Fruit fly (Drosophila melanogaster): Measurements from ENCODE around the gene Dab.

The Dab gene

dm6 chr3L:16749726-16750125 lies 37.8 kb downstream of the Dab start (continued):
- TF ChIP-seq CG12744 (GFP tag; optimal IDR thresholded peaks at IDR 0.05) (no peak), CG12219 (GFP tag; optimal IDR thresholded peaks at IDR 0.05) (no peak), Drgx (GFP tag; IDR thresholded peaks at IDR 0.05) (peak; percentile 59), corto (GFP tag; optimal IDR thresholded peaks at IDR 0.05) (no peak), gro (GFP tag; optimal IDR thresholded peaks at IDR 0.05) (no peak), CTCF (GFP tag; optimal IDR thresholded peaks at IDR 0.05) (no peak), hbn (GFP tag; IDR thresholded peaks at IDR 0.05; ENCODE audit: partially characterized antibody) (no peak), CG7357 (GFP tag; IDR thresholded peaks at IDR 0.05) (no peak), sd (tag; optimal IDR thresholded peaks at IDR 0.05) (no peak), Abd-B (GFP tag; optimal IDR thresholded peaks at IDR 0.05) (no peak), Vsx1 (GFP tag; optimal IDR thresholded peaks at IDR 0.05) (no peak), CG12391 (tag; optimal IDR thresholded peaks at IDR 0.05) (peak; percentile 20), PHDP (tag; optimal IDR thresholded peaks at IDR 0.05) (no peak), CG10366 (GFP tag; IDR thresholded peaks at IDR 0.05) (no peak), Spps (tag; optimal IDR thresholded peaks at IDR 0.05) (peak; percentile 79), CG2875 (GFP tag; optimal IDR thresholded peaks at IDR 0.05) (peak; percentile 13), D19A (tag; optimal IDR thresholded peaks at IDR 0.05) (peak; percentile 59), twi (tag; optimal IDR thresholded peaks at IDR 0.05) (no peak), Oaz (GFP tag; IDR thresholded peaks at IDR 0.05) (no peak), CG2678 (tag; optimal IDR thresholded peaks at IDR 0.05) (peak; percentile 54), org-1 (GFP tag; optimal IDR thresholded peaks at IDR 0.05) (no peak), CG2202 (tag; optimal IDR thresholded peaks at IDR 0.05) (no peak), CG32767 (GFP tag; IDR thresholded peaks at IDR 0.05) (no peak), CG8924 (tag; optimal IDR thresholded peaks at IDR 0.05) (peak; percentile 32), tin (GFP tag; optimal IDR thresholded peaks at IDR 0.05) (peak; percentile 40)

- TF ChIP-seq D19A (tag; optimal IDR thresholded peaks at IDR 0.05) (peak; percentile 57), wdn (GFP tag; IDR thresholded peaks at IDR 0.05) (no peak)
These were observed 38.8 kb downstream of the Dab start for dm6 chr3L:16750750-16751149.

dm6 chr3L:16751487-16752054 lies 39.6 kb downstream of the Dab start:
- TF ChIP-seq CG6254 (GFP tag; optimal IDR thresholded peaks at IDR 0.05) (no peak), Lpt (GFP tag; optimal IDR thresholded peaks at IDR 0.05) (no peak), CG2199 (GFP tag; IDR thresholded peaks at IDR 0.05) (no peak), ind (GFP tag; optimal IDR thresholded peaks at IDR 0.05) (no peak), CG7271 (tag; optimal IDR thresholded peaks at IDR 0.05) (no peak), Asciz (GFP tag; optimal IDR thresholded peaks at IDR 0.05) (no peak), Ssrp (tag; optimal IDR thresholded peaks at IDR 0.05) (no peak), yki (optimal IDR thresholded peaks at IDR 0.05) (no peak), CG4854 (GFP tag; optimal IDR thresholded peaks at IDR 0.05) (no peak), amos (GFP tag; IDR thresholded peaks at IDR 0.05; ENCODE audit: partially characterized antibody) (no peak), h (optimal IDR thresholded peaks at IDR 0.05) (no peak), CG15011 (GFP tag; optimal IDR thresholded peaks at IDR 0.05) (no peak), sim (GFP tag; IDR thresholded peaks at IDR 0.05) (no peak)
